Fruit fly (Drosophila melanogaster): ENCODE measurements around the gene Syx1A.

Gene Syx1A

DNA sequence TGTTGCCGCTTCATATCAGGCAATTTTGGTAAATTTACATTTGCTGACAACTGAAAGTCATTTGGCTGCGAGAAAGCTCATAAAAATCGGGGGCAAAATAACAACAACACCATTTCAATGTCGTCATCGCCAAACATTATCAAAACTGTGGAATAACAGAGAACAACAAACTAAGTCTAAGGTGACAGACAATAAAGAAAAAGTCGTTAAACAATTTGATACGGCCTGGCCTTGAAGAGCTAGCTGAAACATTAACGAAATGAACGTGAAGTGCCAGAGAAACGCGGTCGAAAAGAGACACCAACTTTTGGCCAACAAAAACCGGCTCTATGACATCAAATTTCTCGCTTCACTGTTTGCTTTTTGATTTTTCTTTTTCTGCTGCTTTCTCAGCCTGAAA, 15.4 kb downstream of the Syx1A start:
- no peak for TF ChIP-seq EcR (GFP tag; optimal IDR thresholded peaks at IDR 0.05)
- no peak for TF ChIP-seq CG8478 (optimal IDR thresholded peaks at IDR 0.05)
- no peak for TF ChIP-seq usp (GFP tag; optimal IDR thresholded peaks at IDR 0.05)
- TF ChIP-seq Dll (optimal IDR thresholded peaks at IDR 0.05) = no peak
- no peak for TF ChIP-seq psq (optimal IDR thresholded peaks at IDR 0.05)
- TF ChIP-seq pan (optimal IDR thresholded peaks at IDR 0.05) = no peak

dm6 chr3R:24084975-24085374, 20.6 kb downstream of the Syx1A start:
- no peak for TF ChIP-seq Dll (optimal IDR thresholded peaks at IDR 0.05)
- TF ChIP-seq EcR (GFP tag; optimal IDR thresholded peaks at IDR 0.05) = no peak
- TF ChIP-seq usp (GFP tag; optimal IDR thresholded peaks at IDR 0.05) = no peak
- TF ChIP-seq CG8478 (optimal IDR thresholded peaks at IDR 0.05) = no peak
- TF ChIP-seq psq (optimal IDR thresholded peaks at IDR 0.05) = no peak
- no peak for TF ChIP-seq pan (optimal IDR thresholded peaks at IDR 0.05)

dm6 chr3R:24079613-24080012, 25.9 kb downstream of the Syx1A start:
- no peak for TF ChIP-seq psq (optimal IDR thresholded peaks at IDR 0.05)
- no peak for TF ChIP-seq Dll (optimal IDR thresholded peaks at IDR 0.05)
- TF ChIP-seq CG8478 (optimal IDR thresholded peaks at IDR 0.05) = no peak
- no peak for TF ChIP-seq pan (optimal IDR thresholded peaks at IDR 0.05)
- TF ChIP-seq EcR (GFP tag; optimal IDR thresholded peaks at IDR 0.05) = no peak
- no peak for TF ChIP-seq usp (GFP tag; optimal IDR thresholded peaks at IDR 0.05)

DNA sequence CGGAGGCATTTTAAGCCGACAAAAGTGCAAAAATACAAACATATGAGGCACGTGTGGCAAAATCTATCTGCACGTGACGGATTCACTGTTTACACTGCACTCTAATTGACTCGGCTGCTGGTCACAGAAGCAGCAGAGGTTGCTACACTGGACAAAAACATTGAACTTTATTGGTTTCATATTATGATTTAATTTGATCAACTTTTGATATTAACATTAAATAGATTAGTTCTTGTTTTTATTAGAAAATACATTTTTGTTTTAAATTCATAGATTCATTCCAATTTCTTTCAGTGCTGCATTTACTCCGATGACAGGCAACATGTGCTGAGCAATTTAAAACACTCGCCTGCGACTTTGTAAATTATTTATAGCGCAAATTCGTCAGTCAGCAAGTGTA, 26.5 kb downstream of the Syx1A start:
- TF ChIP-seq pan (optimal IDR thresholded peaks at IDR 0.05) (no peak), Dll (optimal IDR thresholded peaks at IDR 0.05) (no peak), psq (optimal IDR thresholded peaks at IDR 0.05) (no peak), CG8478 (optimal IDR thresholded peaks at IDR 0.05) (no peak), EcR (GFP tag; optimal IDR thresholded peaks at IDR 0.05) (no peak), usp (GFP tag; optimal IDR thresholded peaks at IDR 0.05) (no peak)

dm6 chr3R:24073703-24074102, 31.9 kb downstream of the Syx1A start:
- TF ChIP-seq Dll (optimal IDR thresholded peaks at IDR 0.05) (no peak), CG8478 (optimal IDR thresholded peaks at IDR 0.05) (no peak), usp (GFP tag; optimal IDR thresholded peaks at IDR 0.05) (no peak), EcR (GFP tag; optimal IDR thresholded peaks at IDR 0.05) (no peak)

dm6 chr3R:24069965-24070364, 35.6 kb downstream of the Syx1A start:
- TF ChIP-seq pan (optimal IDR thresholded peaks at IDR 0.05) = no peak
- no peak for TF ChIP-seq EcR (GFP tag; optimal IDR thresholded peaks at IDR 0.05)
- no peak for TF ChIP-seq CG8478 (optimal IDR thresholded peaks at IDR 0.05)
- no peak for TF ChIP-seq usp (GFP tag; optimal IDR thresholded peaks at IDR 0.05)
- no peak for TF ChIP-seq Dll (optimal IDR thresholded peaks at IDR 0.05)
- no peak for TF ChIP-seq psq (optimal IDR thresholded peaks at IDR 0.05)

- TF ChIP-seq CG8478 (optimal IDR thresholded peaks at IDR 0.05) = no peak
- no peak for TF ChIP-seq usp (GFP tag; optimal IDR thresholded peaks at IDR 0.05)
- TF ChIP-seq psq (optimal IDR thresholded peaks at IDR 0.05) = no peak
- no peak for TF ChIP-seq Dll (optimal IDR thresholded peaks at IDR 0.05)
- TF ChIP-seq pan (optimal IDR thresholded peaks at IDR 0.05) = no peak
- no peak for TF ChIP-seq EcR (GFP tag; optimal IDR thresholded peaks at IDR 0.05)
Measured at dm6 chr3R:24068830-24069229, 36.7 kb downstream of the Syx1A start.

DNA sequence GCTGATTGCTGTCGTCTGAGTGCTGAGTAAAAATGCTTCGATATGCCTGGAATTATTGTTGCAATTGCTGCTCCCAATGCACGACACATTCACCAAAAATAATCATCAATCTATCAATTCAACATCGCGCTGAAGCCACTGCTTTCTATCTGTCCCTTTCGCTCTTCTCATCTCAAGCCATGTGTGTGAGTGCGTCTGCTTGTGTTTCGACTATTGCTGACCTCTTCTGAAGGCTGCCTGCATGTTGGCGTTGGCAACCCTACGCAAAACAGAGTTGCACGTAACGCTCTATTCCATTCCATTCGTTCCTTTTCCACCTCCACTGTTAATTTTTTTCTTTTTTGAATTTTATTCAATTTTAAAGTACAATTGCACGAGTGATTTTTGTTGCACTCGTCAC, 39.8 kb downstream of the Syx1A start:
- TF ChIP-seq CG8478 (optimal IDR thresholded peaks at IDR 0.05) (no peak), EcR (GFP tag; optimal IDR thresholded peaks at IDR 0.05) (no peak), pan (optimal IDR thresholded peaks at IDR 0.05) (no peak), Dll (optimal IDR thresholded peaks at IDR 0.05) (no peak), usp (GFP tag; optimal IDR thresholded peaks at IDR 0.05) (no peak), psq (optimal IDR thresholded peaks at IDR 0.05) (no peak)

DNA sequence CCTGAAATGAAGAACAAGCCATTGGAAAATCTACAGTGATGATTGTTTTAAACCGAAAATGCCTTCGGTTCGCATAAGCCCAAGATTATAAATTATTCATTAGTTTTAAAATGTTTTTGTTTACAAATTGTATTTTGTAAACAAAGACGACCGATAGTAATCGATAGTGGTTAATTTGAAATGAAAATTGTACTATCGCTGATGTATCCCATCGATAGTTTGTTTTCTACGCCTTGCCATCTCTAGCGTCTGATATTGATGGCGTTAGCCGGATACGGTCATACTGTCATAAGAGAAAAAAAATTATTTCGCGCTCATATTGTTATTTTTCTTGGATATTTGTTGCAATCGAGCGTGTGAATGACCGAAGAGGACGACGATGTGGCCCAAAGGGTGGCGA, 47.5 kb downstream of the Syx1A start, which contains the start of gene SMC1:
TSS of gene SMC1 (plus strand) at position 247 of the 400 bp plus-strand sequence.
- no peak for TF ChIP-seq CG8478 (optimal IDR thresholded peaks at IDR 0.05)
- no peak for TF ChIP-seq usp (GFP tag; optimal IDR thresholded peaks at IDR 0.05)
- no peak for TF ChIP-seq EcR (GFP tag; optimal IDR thresholded peaks at IDR 0.05)
- no peak for TF ChIP-seq pan (optimal IDR thresholded peaks at IDR 0.05)
- no peak for TF ChIP-seq Dll (optimal IDR thresholded peaks at IDR 0.05)
- no peak for TF ChIP-seq psq (optimal IDR thresholded peaks at IDR 0.05)

DNA sequence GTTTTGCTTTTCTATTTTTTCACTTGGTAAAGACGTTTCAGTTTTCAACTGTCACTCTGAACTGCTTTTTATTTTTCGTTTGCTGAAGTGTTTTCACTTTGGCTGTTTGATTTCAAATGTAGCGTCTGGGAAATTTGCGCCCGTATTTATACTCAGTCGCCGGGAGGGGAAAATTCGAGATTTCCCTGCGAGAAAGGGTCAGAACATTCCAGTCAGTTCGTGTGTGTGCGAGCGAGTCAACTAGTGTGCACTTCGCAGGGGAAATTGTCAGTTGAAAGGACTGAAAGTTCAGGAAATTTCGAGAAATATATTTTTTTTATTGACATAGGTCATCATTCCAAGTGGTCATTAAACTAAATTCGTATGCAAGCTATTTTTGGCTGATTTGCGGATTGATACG, 48.4 kb downstream of the Syx1A start, which contains the start of gene Hsp68:
TSS of gene Hsp68 (minus strand) at position 123 of the 400 bp plus-strand sequence.
- TF ChIP-seq pan (optimal IDR thresholded peaks at IDR 0.05) (no peak), Dll (optimal IDR thresholded peaks at IDR 0.05) (no peak), psq (optimal IDR thresholded peaks at IDR 0.05) (no peak), usp (GFP tag; optimal IDR thresholded peaks at IDR 0.05) (no peak), EcR (GFP tag; optimal IDR thresholded peaks at IDR 0.05) (no peak), CG8478 (optimal IDR thresholded peaks at IDR 0.05) (peak; percentile 66)

- no peak for TF ChIP-seq psq (optimal IDR thresholded peaks at IDR 0.05)
Measured at dm6 chr3R:24054227-24054626, 51.3 kb downstream of the Syx1A start, which contains the start of gene CG6000. TSS of gene CG6000 (plus strand) at chr3R:24054391.

DNA sequence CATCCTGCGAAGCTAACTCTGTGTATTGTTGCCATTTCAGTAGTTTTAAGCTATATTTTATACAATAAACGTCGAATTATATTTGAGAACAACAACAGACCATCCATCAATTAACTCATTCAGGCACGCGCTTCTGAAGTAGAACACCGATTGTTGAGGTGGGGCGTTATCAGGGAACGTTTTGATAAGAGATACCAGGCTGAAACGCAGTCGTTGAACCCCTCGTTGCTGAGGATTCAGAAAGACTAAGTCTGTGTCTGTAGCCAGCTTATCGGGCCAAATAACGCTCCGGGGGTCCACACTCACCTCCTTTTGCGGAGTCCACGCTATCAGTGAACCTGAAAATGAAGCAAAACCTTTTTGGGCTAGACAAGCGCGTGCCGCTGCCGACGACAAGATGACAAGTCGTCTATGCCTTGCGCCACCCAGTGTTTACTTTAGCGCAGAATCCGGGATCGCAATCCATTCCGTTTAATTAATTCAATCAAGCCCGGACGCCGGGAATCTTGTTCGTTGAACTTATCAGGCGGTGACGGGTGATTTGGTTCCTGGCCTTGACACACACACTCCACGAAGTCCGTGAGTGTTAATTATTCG, 52.0 kb downstream of the Syx1A start:
- TF ChIP-seq Dll (optimal IDR thresholded peaks at IDR 0.05) = no peak
- TF ChIP-seq psq (optimal IDR thresholded peaks at IDR 0.05) = no peak
- TF ChIP-seq pan (optimal IDR thresholded peaks at IDR 0.05) = no peak
- no peak for TF ChIP-seq usp (GFP tag; optimal IDR thresholded peaks at IDR 0.05)
- no peak for TF ChIP-seq EcR (GFP tag; optimal IDR thresholded peaks at IDR 0.05)
- TF ChIP-seq CG8478 (optimal IDR thresholded peaks at IDR 0.05) = no peak
